Worm (Caenorhabditis elegans) whole organism, midembryonic: ENCODE results near the gene fbxb-34.
"Not testable (repeated sequence)": the region's sequence is repeated elsewhere in the genome, so short reads cannot be mapped to it uniquely, and the experiment has no call there.

Experiments
- T22C8.4 ChIP-seq: fragments of 200-800 bp; sonication (Bioruptor generic); IDR thresholded peaks from 2 replicates; pipeline ENCODE4 v1.3.6; 2022; ENCODE audit warnings: missing genetic modification characterization, missing compliant biosample characterization
- cog-1 ChIP-seq: sonication (generic microtip); optimal IDR thresholded peaks from 2 replicates; lab custom pipeline; 2016; ENCODE audit warnings: missing genetic modification characterization, missing compliant biosample characterization
- flt-1 ChIP-seq: fragments of 200-800 bp; sonication (Bioruptor generic); IDR thresholded peaks from 2 replicates; pipeline ENCODE4 v1.3.6; 2022; ENCODE audit warnings: missing genetic modification characterization, missing compliant biosample characterization
- klf-2 ChIP-seq: fragments of 200-800 bp; sonication (Bioruptor generic); conservative IDR thresholded peaks from 2 replicates; pipeline ENCODE4 v1.3.6; 2022; ENCODE audit warnings: missing genetic modification reagents, missing genetic modification characterization, missing compliant biosample characterization
- med-1 ChIP-seq: sonication (generic microtip); optimal IDR thresholded peaks from 2 replicates; lab custom pipeline; 2017; ENCODE audit warnings: missing genetic modification characterization, mild to moderate bottlenecking, missing compliant biosample characterization, antibody characterized with exemption, missing genetic modification reagents; ENCODE audit not compliant: insufficient read depth
- ref-1 ChIP-seq: fragments of 200-800 bp; sonication (Bioruptor generic); conservative IDR thresholded peaks from 2 replicates; pipeline ENCODE4 v1.3.6; 2022; ENCODE audit warnings: missing genetic modification reagents, missing genetic modification characterization, missing compliant biosample characterization
- tab-1 ChIP-seq: fragments of 200-800 bp; sonication (Bioruptor generic); IDR thresholded peaks from 2 replicates; pipeline ENCODE4 v1.3.6; 2022; ENCODE audit warnings: missing genetic modification characterization, missing compliant biosample characterization
- ztf-23 ChIP-seq: fragments of 200-800 bp; sonication (Bioruptor generic); IDR thresholded peaks from 2 replicates; pipeline ENCODE4 v1.3.6; 2022; ENCODE audit warnings: missing genetic modification reagents, missing genetic modification characterization, missing compliant biosample characterization
- ztf-29 ChIP-seq: fragments of 200-800 bp; sonication (Bioruptor generic); IDR thresholded peaks from 2 replicates; pipeline ENCODE4 v1.3.6; 2022; ENCODE audit warnings: missing genetic modification reagents, missing genetic modification characterization, missing compliant biosample characterization

Gene fbxb-34

ce11 chrII:577632-578031 is 10.0 kb upstream of the fbxb-34 start, which contains the start of gene W08F4.7:
TSS of gene W08F4.7 (minus strand) at chrII:577732.
- TF ChIP-seq ref-1 (no peak), ztf-23 (GFP tag; lab: Robert Waterston, UW) (no peak), klf-2 (no peak), med-1 (no peak), ztf-29 (GFP tag; lab: Robert Waterston, UW) (no peak)

DNA sequence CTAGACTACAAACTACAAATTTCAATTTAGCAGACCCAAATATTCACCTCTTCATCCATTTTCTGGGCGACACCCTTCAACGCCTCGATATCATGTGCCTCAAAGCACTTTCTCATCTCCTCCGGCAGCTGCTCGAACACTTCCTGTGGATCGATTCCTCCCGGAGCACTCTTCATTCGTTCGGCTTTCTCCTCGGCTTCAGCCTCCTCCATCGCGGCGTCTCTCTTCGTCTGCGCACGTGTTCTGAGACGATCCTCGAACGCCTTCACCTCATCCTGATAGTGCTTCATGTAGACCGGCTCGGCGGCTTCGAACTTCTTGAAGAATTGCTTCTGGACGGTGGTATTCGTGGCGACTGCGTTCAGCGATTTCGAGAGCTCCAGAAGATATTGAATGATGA is 8.8 kb upstream of the fbxb-34 start:
- TF ChIP-seq T22C8.4 (GFP tag; lab: Robert Waterston, UW) (no peak), ref-1 (no peak), flt-1 (GFP tag; lab: Robert Waterston, UW) (no peak), med-1 (no peak), ztf-29 (GFP tag; lab: Robert Waterston, UW) (no peak), klf-2 (no peak), ztf-23 (GFP tag; lab: Robert Waterston, UW) (no peak), cog-1 (no peak), tab-1 (GFP tag; lab: Robert Waterston, UW) (no peak)

DNA sequence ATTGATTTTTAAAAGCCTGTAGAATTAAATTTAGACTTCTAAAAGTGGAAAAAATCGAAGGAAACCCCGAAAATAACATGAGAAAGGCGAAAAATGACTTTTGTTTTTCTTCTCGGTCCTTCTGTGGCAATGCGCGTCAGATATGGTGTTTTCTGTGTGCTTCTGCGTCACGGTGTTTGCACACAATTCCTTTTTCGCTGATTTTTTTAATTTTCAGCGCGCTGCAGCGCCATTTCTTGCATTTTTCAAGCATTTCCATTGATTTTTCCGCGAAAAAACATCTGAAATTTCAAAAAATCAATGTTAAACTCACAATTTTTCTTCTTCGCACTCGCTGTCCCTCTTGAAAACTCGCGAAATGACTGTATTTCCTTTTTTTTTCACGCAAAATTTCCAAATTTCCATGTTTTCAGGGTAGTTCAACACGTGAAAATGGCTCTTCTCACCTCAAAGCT is 7.4 kb upstream of the fbxb-34 start, which contains the start of the genes cdc-37 and W08F4.3:
Gene cdc-37 (minus strand): TSS at position 405 of the 455 bp plus-strand sequence.
Gene W08F4.3 (plus strand): TSS at position 414 of the 455 bp plus-strand sequence.
- TF ChIP-seq cog-1, result no peak
- no peak for TF ChIP-seq ztf-29 (GFP tag; lab: Robert Waterston, UW)
- no peak for TF ChIP-seq tab-1 (GFP tag; lab: Robert Waterston, UW)
- TF ChIP-seq flt-1 (GFP tag; lab: Robert Waterston, UW), result no peak
- no peak for TF ChIP-seq klf-2
- no peak for TF ChIP-seq med-1
- TF ChIP-seq ref-1, result no peak
- no peak for TF ChIP-seq ztf-23 (GFP tag; lab: Robert Waterston, UW)
- no peak for TF ChIP-seq T22C8.4 (GFP tag; lab: Robert Waterston, UW)

- TF ChIP-seq klf-2 (no peak), med-1 (no peak), ztf-29 (GFP tag; lab: Robert Waterston, UW) (no peak), T22C8.4 (GFP tag; lab: Robert Waterston, UW) (no peak), flt-1 (GFP tag; lab: Robert Waterston, UW) (no peak), tab-1 (GFP tag; lab: Robert Waterston, UW) (no peak), ref-1 (no peak), cog-1 (no peak), ztf-23 (GFP tag; lab: Robert Waterston, UW) (no peak)
These were observed 5.7 kb upstream of the fbxb-34 start for ce11 chrII:581983-582382.

- TF ChIP-seq med-1 (no peak), tab-1 (GFP tag; lab: Robert Waterston, UW) (no peak), ztf-29 (GFP tag; lab: Robert Waterston, UW) (no peak), klf-2 (no peak), T22C8.4 (GFP tag; lab: Robert Waterston, UW) (no peak), ztf-23 (GFP tag; lab: Robert Waterston, UW) (no peak), ref-1 (no peak), cog-1 (no peak)
These were observed 5.0 kb upstream of the fbxb-34 start, which contains the start of gene fbxb-14 for ce11 chrII:582649-583048. TSS of gene fbxb-14 (minus strand) at chrII:582749.

- TF ChIP-seq cog-1 (no peak), T22C8.4 (GFP tag; lab: Robert Waterston, UW) (no peak), ztf-23 (GFP tag; lab: Robert Waterston, UW) (no peak), klf-2 (no peak), ref-1 (no peak), med-1 (no peak), tab-1 (GFP tag; lab: Robert Waterston, UW) (no peak), ztf-29 (GFP tag; lab: Robert Waterston, UW) (no peak), flt-1 (GFP tag; lab: Robert Waterston, UW) (no peak)
These were observed 3.2 kb upstream of the fbxb-34 start, which contains the start of the genes W08F4.12 and W08F4.13 for ce11 chrII:584321-584848. TSS of gene W08F4.12 (minus strand) at chrII:584421. TSS of gene W08F4.13 (plus strand) at chrII:584798.

DNA sequence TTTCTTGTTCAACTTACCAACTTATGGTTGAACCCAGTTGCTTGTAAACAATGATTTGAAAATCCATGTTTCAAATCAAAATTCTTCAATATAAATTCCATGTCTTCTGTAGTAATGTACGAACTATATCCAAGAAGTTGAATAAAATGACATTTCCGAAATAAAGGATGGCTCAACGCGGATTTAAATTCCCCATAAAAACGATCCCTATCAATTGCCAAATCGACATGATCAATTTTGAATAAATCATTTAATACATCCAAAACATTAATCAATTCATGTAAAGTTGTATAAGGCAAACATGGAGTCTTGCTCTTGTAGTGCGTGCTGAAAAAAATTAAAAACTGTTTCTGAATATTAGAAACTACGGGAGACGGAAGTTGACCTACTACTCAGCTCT is 3.5 kb downstream of the fbxb-34 start, which contains the start of gene W08F4.10:
Gene W08F4.10 (minus strand): TSS at position 101 of the 400 bp plus-strand sequence.
- TF ChIP-seq tab-1 (GFP tag; lab: Robert Waterston, UW), result no peak
- TF ChIP-seq T22C8.4 (GFP tag; lab: Robert Waterston, UW), result no peak
- TF ChIP-seq ztf-29 (GFP tag; lab: Robert Waterston, UW), result no peak
- TF ChIP-seq klf-2, result no peak
- TF ChIP-seq cog-1, result no peak
- no peak for TF ChIP-seq med-1
- TF ChIP-seq ref-1, result no peak
- no peak for TF ChIP-seq flt-1 (GFP tag; lab: Robert Waterston, UW)

DNA sequence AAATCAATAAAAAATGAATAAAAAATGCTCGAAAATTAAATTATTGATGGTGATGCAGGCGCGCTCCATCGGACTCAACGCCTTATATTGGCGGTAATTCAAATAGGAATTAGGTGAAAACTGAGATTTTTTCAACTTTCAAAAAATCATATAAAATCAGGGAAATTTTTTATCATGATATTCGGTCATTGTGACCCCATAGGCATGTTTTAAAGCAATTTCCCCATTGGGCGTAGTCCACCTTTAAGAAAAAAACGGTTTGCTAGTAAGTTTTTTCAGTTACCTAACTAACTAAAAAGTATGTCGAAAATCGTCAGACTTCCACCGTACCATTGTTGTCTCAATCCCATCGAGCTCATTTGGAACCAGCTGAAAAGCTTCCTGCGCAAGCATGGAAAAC is 5.6 kb downstream of the fbxb-34 start, which contains the start of gene W08F4.1:
Gene W08F4.1 (plus strand): TSS at position 301 of the 400 bp plus-strand sequence.
- TF ChIP-seq cog-1; T22C8.4 (GFP tag; lab: Robert Waterston, UW); flt-1 (GFP tag; lab: Robert Waterston, UW): not testable (repeated sequence)

ce11 chrII:596702-597101 is 9.1 kb downstream of the fbxb-34 start:
- no peak for TF ChIP-seq med-1
- no peak for TF ChIP-seq T22C8.4 (GFP tag; lab: Robert Waterston, UW)
- TF ChIP-seq ztf-23 (GFP tag; lab: Robert Waterston, UW), result no peak
- no peak for TF ChIP-seq ref-1
- TF ChIP-seq klf-2, result no peak
- TF ChIP-seq cog-1, result no peak
- no peak for TF ChIP-seq ztf-29 (GFP tag; lab: Robert Waterston, UW)
- no peak for TF ChIP-seq flt-1 (GFP tag; lab: Robert Waterston, UW)
- TF ChIP-seq tab-1 (GFP tag; lab: Robert Waterston, UW), result no peak

- TF ChIP-seq med-1 (no peak), cog-1 (peak; percentile 43)
These were observed 13.7 kb downstream of the fbxb-34 start for ce11 chrII:601305-601704.

- TF ChIP-seq klf-2 (no peak), T22C8.4 (GFP tag; lab: Robert Waterston, UW) (no peak), cog-1 (no peak), ref-1 (no peak), ztf-23 (GFP tag; lab: Robert Waterston, UW) (no peak), flt-1 (GFP tag; lab: Robert Waterston, UW) (no peak), med-1 (no peak), tab-1 (GFP tag; lab: Robert Waterston, UW) (no peak), ztf-29 (GFP tag; lab: Robert Waterston, UW) (no peak)
These were observed 14.4 kb downstream of the fbxb-34 start, which contains the start of gene nhl-3 for ce11 chrII:602020-602419. TSS of gene nhl-3 (minus strand) at chrII:602120.
